Fruit fly (Drosophila melanogaster) whole organism, embryonic: ENCODE measurements around the gene CG5815.

ENCODE experiments used
- Atf3 ChIP-seq: fragments of 200-800 bp; sonication (Bioruptor generic); optimal IDR thresholded peaks from 3 replicates; lab custom pipeline; 2016; ENCODE audit warnings: missing biosample characterization, missing genetic modification characterization
- B-H1 ChIP-seq: fragments of 200-800 bp; sonication (Bioruptor generic); IDR thresholded peaks from 3 replicates; pipeline ENCODE4 v1.3.6; 2022; ENCODE audit warnings: missing biosample characterization, missing genetic modification characterization
- BEAF-32 ChIP-seq: fragments of 200-800 bp; sonication (Bioruptor generic); optimal IDR thresholded peaks from 3 replicates; lab custom pipeline; 2017; ENCODE audit warnings: missing biosample characterization, missing genetic modification characterization, mild to moderate bottlenecking, moderate library complexity, missing genetic modification reagents
- Bgb ChIP-seq: fragments of 200-800 bp; sonication (Bioruptor generic); IDR thresholded peaks from 2 replicates; pipeline ENCODE4 v1.3.6; 2022; ENCODE audit warnings: missing biosample characterization, missing genetic modification characterization; ENCODE audit not compliant: partially characterized antibody
- CG10267 ChIP-seq: fragments of 200-800 bp; sonication (Bioruptor generic); optimal IDR thresholded peaks from 2 replicates; lab custom pipeline; 2018; ENCODE audit warnings: missing biosample characterization, mild to moderate bottlenecking, missing genetic modification characterization, moderate library complexity
- CG10321 ChIP-seq: fragments of 200-800 bp; sonication (Bioruptor generic); IDR thresholded peaks from 2 replicates; pipeline ENCODE4 v1.3.6; 2022; ENCODE audit warnings: missing biosample characterization, missing genetic modification characterization
- CG11398 ChIP-seq: fragments of 200-800 bp; sonication (Bioruptor generic); optimal IDR thresholded peaks from 2 replicates; lab custom pipeline; 2016; ENCODE audit warnings: missing biosample characterization, missing genetic modification characterization
- CG14050 ChIP-seq: fragments of 200-800 bp; sonication (Bioruptor generic); IDR thresholded peaks from 3 replicates; pipeline ENCODE4 v1.3.6; 2022; ENCODE audit warnings: missing biosample characterization, missing genetic modification characterization
- CG14710 ChIP-seq: fragments of 200-800 bp; sonication (Bioruptor generic); optimal IDR thresholded peaks from 3 replicates; lab custom pipeline; 2019; ENCODE audit warnings: missing biosample characterization, mild to moderate bottlenecking, missing genetic modification characterization, moderate library complexity
- CG14860 ChIP-seq: fragments of 200-800 bp; sonication (Bioruptor generic); IDR thresholded peaks from 3 replicates; pipeline ENCODE4 v1.3.6; 2022; ENCODE audit warnings: missing biosample characterization, missing genetic modification characterization; ENCODE audit not compliant: partially characterized antibody
- CG16779 ChIP-seq: fragments of 200-800 bp; sonication (Bioruptor generic); IDR thresholded peaks from 2 replicates; pipeline ENCODE4 v1.3.6; 2022; ENCODE audit warnings: missing biosample characterization, missing genetic modification characterization
- CG16813 ChIP-seq: fragments of 200-800 bp; sonication (Bioruptor generic); IDR thresholded peaks from 3 replicates; pipeline ENCODE4 v1.3.6; 2022; ENCODE audit warnings: missing biosample characterization, missing genetic modification characterization; ENCODE audit not compliant: partially characterized antibody
- CG17359 ChIP-seq: fragments of 200-800 bp; sonication (Bioruptor generic); optimal IDR thresholded peaks from 3 replicates; lab custom pipeline; 2018; ENCODE audit warnings: missing biosample characterization, mild to moderate bottlenecking, missing genetic modification characterization, moderate library complexity
- CG18262 ChIP-seq: fragments of 200-800 bp; optimal IDR thresholded peaks from 3 replicates; lab custom pipeline; 2019; ENCODE audit warnings: missing biosample characterization, mild to moderate bottlenecking, missing genetic modification characterization, moderate library complexity
- CG18599 ChIP-seq: fragments of 200-800 bp; sonication (Bioruptor generic); optimal IDR thresholded peaks from 3 replicates; lab custom pipeline; 2017; ENCODE audit warnings: missing biosample characterization, missing genetic modification characterization, mild to moderate bottlenecking, moderate library complexity, missing genetic modification reagents
- CG34422 ChIP-seq: fragments of 200-800 bp; sonication (Bioruptor generic); IDR thresholded peaks from 3 replicates; pipeline ENCODE4 v1.3.6; 2022; ENCODE audit warnings: missing biosample characterization, missing genetic modification characterization
- CG3995 ChIP-seq: fragments of 200-800 bp; sonication (Bioruptor generic); optimal IDR thresholded peaks from 3 replicates; lab custom pipeline; 2016; ENCODE audit warnings: missing biosample characterization, missing genetic modification characterization
- CG4282 ChIP-seq: fragments of 200-800 bp; sonication (Bioruptor generic); optimal IDR thresholded peaks from 2 replicates; lab custom pipeline; 2016; ENCODE audit warnings: missing biosample characterization, missing genetic modification characterization
- CG4617 ChIP-seq: fragments of 200-800 bp; sonication (Bioruptor generic); optimal IDR thresholded peaks from 3 replicates; lab custom pipeline; 2016; ENCODE audit warnings: missing biosample characterization, missing genetic modification characterization, borderline replicate concordance
- CG6272 ChIP-seq: fragments of 200-800 bp; sonication (Bioruptor generic); IDR thresholded peaks from 2 replicates; pipeline ENCODE4 v1.3.6; 2022; ENCODE audit warnings: missing biosample characterization, missing genetic modification characterization
- CG9797 ChIP-seq: fragments of 200-800 bp; sonication (Bioruptor generic); optimal IDR thresholded peaks from 3 replicates; lab custom pipeline; 2018; ENCODE audit warnings: missing biosample characterization, mild to moderate bottlenecking, missing genetic modification characterization
- CG9876 ChIP-seq: fragments of 200-800 bp; sonication (Bioruptor generic); optimal IDR thresholded peaks from 2 replicates; lab custom pipeline; 2016; ENCODE audit warnings: missing biosample characterization, missing genetic modification characterization
- CkIIα-i1 ChIP-seq: fragments of 200-800 bp; sonication (Bioruptor generic); IDR thresholded peaks from 2 replicates; pipeline ENCODE4 v1.3.6; 2022; ENCODE audit warnings: missing biosample characterization, missing genetic modification characterization
- Dfd ChIP-seq, 2 experiments: fragments of >200 bp; optimal IDR thresholded peaks; 2 replicates each; lab custom pipeline; 2017; ENCODE audit warnings: missing biosample characterization in 2 of 2, missing genetic modification characterization in 2 of 2
- Dip2 ChIP-seq: fragments of 200-800 bp; sonication (Bioruptor generic); IDR thresholded peaks from 2 replicates; pipeline ENCODE4 v1.3.6; 2022; ENCODE audit warnings: missing biosample characterization, missing genetic modification characterization
- Dll ChIP-seq: fragments of 200-800 bp; sonication (Bioruptor generic); IDR thresholded peaks from 4 replicates; pipeline ENCODE4 v1.3.6; 2022; ENCODE audit warnings: missing biosample characterization, missing genetic modification characterization; ENCODE audit not compliant: partially characterized antibody
- Dref ChIP-seq: fragments of 200-800 bp; sonication (Bioruptor generic); IDR thresholded peaks from 2 replicates; pipeline ENCODE4 v1.3.6; 2022; ENCODE audit warnings: missing biosample characterization, missing genetic modification characterization
- Ets65A ChIP-seq: fragments of 200-800 bp; sonication (Bioruptor generic); peaks from one replicate; lab custom pipeline; 2016; ENCODE audit warnings: missing biosample characterization, missing genetic modification characterization
- Fer1 ChIP-seq: fragments of 200-800 bp; sonication (Bioruptor generic); optimal IDR thresholded peaks from 2 replicates; lab custom pipeline; 2017; ENCODE audit warnings: missing biosample characterization, mild to moderate bottlenecking, missing genetic modification characterization
- HLH4C ChIP-seq: fragments of 200-800 bp; sonication (Bioruptor generic); IDR thresholded peaks from 3 replicates; pipeline ENCODE4 v1.3.6; 2022; ENCODE audit warnings: missing biosample characterization, missing genetic modification characterization; ENCODE audit not compliant: partially characterized antibody
- HmgZ ChIP-seq: fragments of 200-800 bp; sonication (Bioruptor generic); optimal IDR thresholded peaks from 2 replicates; lab custom pipeline; 2018; ENCODE audit warnings: missing biosample characterization, mild to moderate bottlenecking, missing genetic modification characterization
- Hmx ChIP-seq: fragments of 200-800 bp; sonication (Bioruptor generic); optimal IDR thresholded peaks from 2 replicates; lab custom pipeline; 2016; ENCODE audit warnings: missing biosample characterization, missing genetic modification characterization
- Med ChIP-seq: fragments of 200-800 bp; sonication (Bioruptor generic); peaks from one replicate; lab custom pipeline; 2016; ENCODE audit warnings: missing biosample characterization, missing genetic modification characterization, mild to moderate bottlenecking, inconsistent platforms, moderate library complexity
- Oli ChIP-seq: fragments of 200-800 bp; sonication (Bioruptor generic); optimal IDR thresholded peaks from 2 replicates; lab custom pipeline; 2018; ENCODE audit warnings: missing biosample characterization, mild to moderate bottlenecking, missing genetic modification characterization, moderate library complexity
- Pdp1 ChIP-seq, 2 experiments: fragments of 200-800 bp; sonication (Bioruptor generic); optimal IDR thresholded peaks; 3 replicates each; lab custom pipeline; 2016; ENCODE audit warnings: missing biosample characterization in 2 of 2, missing genetic modification characterization in 2 of 2, mild to moderate bottlenecking in 1 of 2, moderate library complexity in 1 of 2
- ara ChIP-seq: fragments of 200-800 bp; sonication (Bioruptor generic); IDR thresholded peaks from 2 replicates; pipeline ENCODE4 v1.3.6; 2022; ENCODE audit warnings: missing biosample characterization, missing genetic modification characterization
- chinmo ChIP-seq: fragments of 200-800 bp; sonication (Bioruptor generic); IDR thresholded peaks from 4 replicates; pipeline ENCODE4 v1.3.6; 2022; ENCODE audit warnings: missing biosample characterization, missing genetic modification characterization; ENCODE audit not compliant: partially characterized antibody
- chn ChIP-seq: fragments of 200-800 bp; sonication (Bioruptor generic); optimal IDR thresholded peaks from 2 replicates; lab custom pipeline; 2016; ENCODE audit warnings: missing biosample characterization, missing genetic modification characterization
- crp ChIP-seq, 2 experiments: fragments of 200-800 bp; sonication (Bioruptor generic); optimal IDR thresholded peaks; 2 replicates in 1 of 2; 3 replicates in 1 of 2; lab custom pipeline; 2017; ENCODE audit warnings: missing biosample characterization in 2 of 2, missing genetic modification characterization in 2 of 2, mild to moderate bottlenecking in 1 of 2, moderate library complexity in 1 of 2
- hbn ChIP-seq: fragments of 200-800 bp; sonication (Bioruptor generic); IDR thresholded peaks from 2 replicates; pipeline ENCODE4 v1.3.6; 2022; ENCODE audit warnings: missing biosample characterization, missing genetic modification characterization; ENCODE audit not compliant: partially characterized antibody
- inv ChIP-seq: fragments of 200-800 bp; sonication (Bioruptor generic); IDR thresholded peaks from 2 replicates; pipeline ENCODE4 v1.3.6; 2022; ENCODE audit warnings: missing biosample characterization, missing genetic modification characterization; ENCODE audit not compliant: partially characterized antibody
- jing ChIP-seq: fragments of 200-800 bp; sonication (Bioruptor generic); optimal IDR thresholded peaks from 2 replicates; lab custom pipeline; 2018; ENCODE audit warnings: missing biosample characterization, mild to moderate bottlenecking, missing genetic modification characterization
- ken ChIP-seq: fragments of 200-800 bp; sonication (Bioruptor generic); IDR thresholded peaks from 3 replicates; pipeline ENCODE4 v1.3.6; 2022; ENCODE audit warnings: missing biosample characterization, missing genetic modification characterization
- knrl ChIP-seq: fragments of 200-800 bp; sonication (Bioruptor generic); IDR thresholded peaks from 3 replicates; pipeline ENCODE4 v1.3.6; 2022; ENCODE audit warnings: missing biosample characterization, missing genetic modification characterization; ENCODE audit not compliant: partially characterized antibody
- lola ChIP-seq, 3 experiments: fragments of >200 bp in 2 of 3; fragments of 200-800 bp in 1 of 3; sonication (Bioruptor generic) in 1 of 3; optimal IDR thresholded peaks; 2 replicates each; lab custom pipeline; 2017 to 2019; ENCODE audit warnings: missing biosample characterization in 3 of 3, missing genetic modification characterization in 3 of 3, mild to moderate bottlenecking in 1 of 3, moderate library complexity in 1 of 3
- odd ChIP-seq: fragments of 200-800 bp; sonication (Bioruptor generic); optimal IDR thresholded peaks from 2 replicates; lab custom pipeline; 2017; ENCODE audit warnings: missing biosample characterization, mild to moderate bottlenecking, missing genetic modification characterization
- psq ChIP-seq: fragments of 200-800 bp; sonication (Bioruptor generic); optimal IDR thresholded peaks from 2 replicates; lab custom pipeline; 2017; ENCODE audit warnings: missing biosample characterization, missing genetic modification characterization
- tna ChIP-seq: fragments of 200-800 bp; sonication (Bioruptor generic); IDR thresholded peaks from 2 replicates; pipeline ENCODE4 v1.3.6; 2022; ENCODE audit warnings: missing biosample characterization, missing genetic modification characterization; ENCODE audit not compliant: partially characterized antibody
- vvl ChIP-seq: fragments of 200-800 bp; sonication (Bioruptor generic); IDR thresholded peaks from 2 replicates; pipeline ENCODE4 v1.3.6; 2022; ENCODE audit warnings: missing biosample characterization, missing genetic modification characterization

CG5815 gene

DNA sequence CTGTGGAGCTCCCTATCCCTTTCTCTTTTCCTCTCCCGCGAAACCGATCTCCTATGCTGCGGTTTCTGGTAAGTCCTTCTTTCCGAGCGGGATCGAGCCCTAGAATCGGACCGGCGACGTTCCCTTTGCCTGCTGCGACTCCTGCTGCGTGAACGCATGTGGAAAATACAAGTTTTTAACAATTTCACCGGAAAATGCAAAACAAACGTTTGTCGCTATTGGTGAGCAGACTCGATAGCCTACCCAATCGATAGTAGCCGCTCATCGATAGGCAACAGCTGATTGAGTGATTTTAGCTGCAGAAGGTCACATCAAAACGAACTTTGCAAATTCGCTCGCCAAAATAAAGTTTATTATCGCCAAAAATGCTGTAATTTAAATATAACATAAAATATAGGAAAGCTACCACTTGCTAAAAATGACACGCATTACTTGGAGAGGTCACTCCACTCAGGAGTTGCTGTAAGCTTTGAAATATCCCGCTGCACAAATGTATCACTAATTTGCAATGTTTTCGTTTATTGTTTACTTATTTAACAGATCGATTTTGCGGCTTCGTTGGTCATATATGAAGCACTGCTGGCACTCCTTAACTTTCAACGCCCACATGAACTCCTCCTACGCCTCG, 4.2 kb downstream of the CG5815 start, which contains the start of the genes CG6066 and CG5880 (continued):
- TF ChIP-seq Pdp1 (GFP tag; optimal IDR thresholded peaks at IDR 0.05; lab: Kevin White, UChicago) (no peak), Med (GFP tag; lab: Kevin White, UChicago) (peak; percentile 65), crp (GFP tag; optimal IDR thresholded peaks at IDR 0.05; lab: Kevin White, UChicago) (peak; percentile 70 to 95), inv (GFP tag; lab: Robert Waterston, UW) (peak; percentile 70), HmgZ (tag; lab: Kevin White, UChicago) (no peak), Atf3 (no peak), lola (GFP tag; optimal IDR thresholded peaks at IDR 0.05; lab: Kevin White, UChicago) (no peak), CG14860 (GFP tag; lab: Robert Waterston, UW) (peak; percentile 72), Dll (GFP tag; lab: Robert Waterston, UW) (peak; percentile 90), odd (GFP tag; lab: Kevin White, UChicago) (no peak), psq (GFP tag; lab: Kevin White, UChicago) (no peak), CG4282 (GFP tag; lab: Kevin White, UChicago) (no peak), ara (no peak), CG18599 (GFP tag; lab: Kevin White, UChicago) (no peak), CkIIα-i1 (GFP tag; lab: Robert Waterston, UW) (no peak), CG9797 (GFP tag; lab: Kevin White, UChicago) (peak; percentile 80), Bgb (GFP tag; lab: Robert Waterston, UW) (peak; percentile 85), Dref (peak; percentile 85), CG9876 (GFP tag; lab: Kevin White, UChicago) (no peak), ken (GFP tag; lab: Robert Waterston, UW) (no peak), CG18262 (tag; lab: Kevin White, UChicago) (no peak), Dfd (GFP tag; optimal IDR thresholded peaks at IDR 0.05; lab: Kevin White, UChicago) (no peak), Fer1 (GFP tag; lab: Kevin White, UChicago) (no peak), CG34422 (GFP tag; lab: Robert Waterston, UW) (peak; percentile 84; the same call in 1 of the 3 replicates), CG3995 (GFP tag; lab: Kevin White, UChicago) (peak; percentile 22), CG10321 (GFP tag; lab: Robert Waterston, UW) (no peak), CG17359 (tag; lab: Kevin White, UChicago) (no peak), tna (peak; percentile 65), vvl (GFP tag; lab: Robert Waterston, UW) (no peak), CG10267 (tag; lab: Kevin White, UChicago) (no peak), CG14050 (GFP tag; lab: Robert Waterston, UW) (no peak), CG14710 (peak; percentile 14), chn (GFP tag; lab: Kevin White, UChicago) (no peak), Oli (no peak), hbn (GFP tag; lab: Robert Waterston, UW) (peak; percentile 73), jing (GFP tag; lab: Kevin White, UChicago) (no peak), BEAF-32 (peak; percentile 83), Hmx (GFP tag; lab: Kevin White, UChicago) (no peak), knrl (GFP tag; lab: Robert Waterston, UW) (peak; percentile 78), CG11398 (no peak), Dip2 (no peak), HLH4C (peak; percentile 87), Ets65A (GFP tag; lab: Kevin White, UChicago) (peak; percentile 87), CG16779 (GFP tag; lab: Robert Waterston, UW) (0 out of 2 replicates have a peak, but pooled peaks have one; percentile 2), chinmo (GFP tag; lab: Robert Waterston, UW) (peak; percentile 79; the same call in 1 of the 4 replicates), CG6272 (GFP tag; lab: Robert Waterston, UW) (no peak), CG16813 (peak; percentile 82), CG4617 (GFP tag; lab: Kevin White, UChicago) (peak; percentile 67), B-H1 (no peak)
